Worm (Caenorhabditis elegans) whole organism, L4 larva: ENCODE data around the gene C06C6.8.

Source experiments
- ZK546.5 ChIP-seq, 2 experiments: sonication (generic microtip); optimal IDR thresholded peaks; 2 replicates each; lab custom pipeline; 2017; ENCODE audit warnings: missing biosample characterization in 2 of 2, missing genetic modification characterization in 2 of 2
- aly-2 ChIP-seq: sonication (generic microtip); optimal IDR thresholded peaks from 2 replicates; lab custom pipeline; 2018; ENCODE audit warnings: missing biosample characterization, missing genetic modification characterization
- lsy-2 ChIP-seq, 2 experiments: fragments of 150-350 bp in 1 of 2; sonication (generic microtip) in 1 of 2; optimal IDR thresholded peaks; 2 replicates each; lab custom pipeline; 2014 to 2017; ENCODE audit warnings: missing biosample characterization in 2 of 2, missing genetic modification characterization in 2 of 2
- mep-1 ChIP-seq: fragments of 150-350 bp; sonication (generic microtip); optimal IDR thresholded peaks from 3 replicates; lab custom pipeline; 2014; ENCODE audit warnings: missing biosample characterization, missing genetic modification characterization
- snpc-4 ChIP-seq: fragments of 150-350 bp; optimal IDR thresholded peaks from 2 replicates; lab custom pipeline; 2014; ENCODE audit warnings: missing biosample characterization, missing genetic modification characterization

DNA sequence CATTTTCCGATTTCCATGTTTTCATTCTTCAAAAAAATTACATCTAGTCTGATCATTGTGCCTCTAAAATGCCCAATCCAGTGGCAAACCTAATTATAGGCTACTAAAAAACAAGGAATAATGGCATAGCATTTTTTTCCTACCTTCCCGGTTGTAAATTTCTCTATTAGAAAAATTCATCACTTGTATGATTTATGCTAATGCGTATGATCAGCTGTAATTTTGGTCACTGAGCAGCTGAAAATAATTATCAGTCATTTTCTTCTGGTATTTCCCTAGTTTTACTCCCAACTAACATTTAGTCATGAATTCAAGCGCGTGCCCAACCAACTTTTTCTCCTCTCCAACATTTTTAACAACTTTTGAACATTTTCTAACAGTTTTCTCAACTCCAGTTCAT, 41.4 kb upstream of the C06C6.8 start, which contains the start of gene srh-186:
- TF ChIP-seq ZK546.5 (tag; optimal IDR thresholded peaks at IDR 0.05; lab: Kevin White, UChicago) (no peak), snpc-4 (tag; lab: Kevin White, UChicago) (no peak), mep-1 (no peak), lsy-2 (tag; optimal IDR thresholded peaks at IDR 0.05; lab: Kevin White, UChicago) (no peak), aly-2 (tag; lab: Kevin White, UChicago) (no peak)
